Worm (Caenorhabditis elegans) whole organism, L4/young adult: ENCODE measurements around the gene F19G12.4.
"Not testable (repeated sequence)": the region's sequence is repeated elsewhere in the genome, so short reads cannot be mapped to it uniquely, and the experiment has no call there.

Experiments used
- W03F9.2 ChIP-seq: fragments of 150-350 bp; optimal IDR thresholded peaks from 2 replicates; lab custom pipeline; 2014; ENCODE audit warnings: missing biosample characterization, missing genetic modification characterization
- dao-5 ChIP-seq: sonication (generic microtip); optimal IDR thresholded peaks from 2 replicates; lab custom pipeline; 2016; ENCODE audit warnings: missing genotype, missing genetic modification characterization, moderate library complexity, missing compliant biosample characterization
- him-1 ChIP-seq: sonication (generic microtip); optimal IDR thresholded peaks from 2 replicates; lab custom pipeline; 2016; ENCODE audit warnings: missing genotype, missing genetic modification reagents, missing genetic modification characterization, missing compliant biosample characterization

Gene F19G12.4

ce11 chrX:1395793-1396192 is 21.3 kb upstream of the F19G12.4 start:
- TF ChIP-seq W03F9.2 (no peak), dao-5 (tag; lab: Kevin White, UChicago) (no peak), him-1 (no peak)

ce11 chrX:1397516-1397915 is 19.6 kb upstream of the F19G12.4 start, which contains the start of gene H39E20.1:
Gene H39E20.1 (minus strand): TSS chrX:1397616.
- TF ChIP-seq dao-5 (tag; lab: Kevin White, UChicago) = no peak
- no peak for TF ChIP-seq him-1
- TF ChIP-seq W03F9.2 = no peak

ce11 chrX:1401259-1401658 is 15.8 kb upstream of the F19G12.4 start, which contains the start of gene ZK402.5:
Gene ZK402.5 (minus strand): TSS chrX:1401359.
- TF ChIP-seq W03F9.2 (no peak), him-1 (no peak), dao-5 (tag; lab: Kevin White, UChicago) (no peak)

ce11 chrX:1403444-1403843 is 13.7 kb upstream of the F19G12.4 start, which contains the start of gene ZK402.2:
Gene ZK402.2 (plus strand): TSS chrX:1403744.
- TF ChIP-seq dao-5 (tag; lab: Kevin White, UChicago); him-1; W03F9.2: not testable (repeated sequence)

ce11 chrX:1403971-1404370 is 13.1 kb upstream of the F19G12.4 start, which contains the start of gene ZK402.1:
Gene ZK402.1 (plus strand): TSS chrX:1404271.
- TF ChIP-seq dao-5 (tag; lab: Kevin White, UChicago); him-1; W03F9.2: not testable (repeated sequence)

ce11 chrX:1409224-1409623 is 7.9 kb upstream of the F19G12.4 start:
- TF ChIP-seq dao-5 (tag; lab: Kevin White, UChicago) = no peak
- TF ChIP-seq him-1 = no peak
- TF ChIP-seq W03F9.2 = no peak

- TF ChIP-seq dao-5 (tag; lab: Kevin White, UChicago) (no peak), W03F9.2 (no peak), him-1 (no peak)
Observed at ce11 chrX:1410552-1410951, 6.6 kb upstream of the F19G12.4 start, which contains the start of gene abu-2. Gene abu-2 (minus strand): TSS chrX:1410652.

ce11 chrX:1412844-1413243 is 4.3 kb upstream of the F19G12.4 start, which contains the start of gene srh-19:
Gene srh-19 (plus strand): TSS chrX:1413144.
- TF ChIP-seq dao-5 (tag; lab: Kevin White, UChicago) (no peak), him-1 (no peak), W03F9.2 (no peak)

- TF ChIP-seq him-1 (no peak), dao-5 (tag; lab: Kevin White, UChicago) (no peak), W03F9.2 (no peak)
Observed at ce11 chrX:1419163-1419696, 2.1 kb downstream of the F19G12.4 start, which contains the start of gene F19G12.9. Gene F19G12.9 (plus strand): TSS chrX:1419213.

ce11 chrX:1420524-1420923 is 3.4 kb downstream of the F19G12.4 start:
- no peak for TF ChIP-seq dao-5 (tag; lab: Kevin White, UChicago)
- no peak for TF ChIP-seq W03F9.2
- no peak for TF ChIP-seq him-1

ce11 chrX:1424509-1424908 is 7.4 kb downstream of the F19G12.4 start, which contains the start of gene F19G12.3:
Gene F19G12.3 (plus strand): TSS chrX:1424809.
- TF ChIP-seq him-1 = no peak
- TF ChIP-seq dao-5 (tag; lab: Kevin White, UChicago) = no peak
- no peak for TF ChIP-seq W03F9.2

ce11 chrX:1426425-1426824 is 9.3 kb downstream of the F19G12.4 start, which contains the start of gene F19G12.11:
Gene F19G12.11 (minus strand): TSS chrX:1426525.
- no peak for TF ChIP-seq W03F9.2
- no peak for TF ChIP-seq dao-5 (tag; lab: Kevin White, UChicago)
- TF ChIP-seq him-1 = no peak

- not testable (repeated sequence) for TF ChIP-seq dao-5 (tag; lab: Kevin White, UChicago); W03F9.2; him-1
Observed at ce11 chrX:1430707-1431106, 13.6 kb downstream of the F19G12.4 start, which contains the start of gene F19G12.1. Gene F19G12.1 (plus strand): TSS chrX:1431007.

- TF ChIP-seq W03F9.2 = no peak
- no peak for TF ChIP-seq him-1
- TF ChIP-seq dao-5 (tag; lab: Kevin White, UChicago) = no peak
Observed at ce11 chrX:1437097-1437496, 20.0 kb downstream of the F19G12.4 start.

- TF ChIP-seq him-1 (no peak), dao-5 (tag; lab: Kevin White, UChicago) (no peak), W03F9.2 (no peak)
Observed at ce11 chrX:1438925-1439324, 21.8 kb downstream of the F19G12.4 start.
